Worm (Caenorhabditis elegans) whole organism, L4/young adult: ENCODE measurements around the gene Y52D5A.2.
"Not testable (repeated sequence)": the region's sequence is repeated elsewhere in the genome, so short reads cannot be mapped to it uniquely, and the experiment has no call there.

Source experiments
- W03F9.2 ChIP-seq: fragments of 150-350 bp; optimal IDR thresholded peaks from 2 replicates; lab custom pipeline; 2014; ENCODE audit warnings: missing biosample characterization, missing genetic modification characterization
- him-1 ChIP-seq: sonication (generic microtip); optimal IDR thresholded peaks from 2 replicates; lab custom pipeline; 2016; ENCODE audit warnings: missing genotype, missing genetic modification reagents, missing genetic modification characterization, missing compliant biosample characterization

DNA sequence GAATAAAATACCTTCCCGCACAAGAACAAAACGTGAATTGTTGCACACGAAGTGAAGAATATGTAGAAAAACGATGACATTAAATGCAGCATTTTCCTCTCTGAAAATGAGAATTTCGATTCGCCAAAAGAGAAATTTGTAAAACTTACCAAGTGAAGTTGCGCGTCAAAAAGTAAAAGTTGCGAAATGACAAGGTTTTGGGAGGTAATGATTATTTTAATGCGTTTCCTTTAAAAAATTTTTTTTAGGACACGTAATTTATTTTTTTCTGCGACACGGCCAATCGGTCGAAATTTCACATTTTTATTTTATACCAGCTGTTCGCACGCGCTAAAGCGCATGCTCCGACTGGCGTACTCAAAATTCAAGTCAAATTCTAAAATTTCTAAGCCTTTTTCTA lies 8.3 kb downstream of the Y52D5A.2 start, which contains the start of gene Y4C6A.3:
- not testable (repeated sequence) for TF ChIP-seq him-1; W03F9.2 (tag; lab: Kevin White, UChicago)
